Worm (Caenorhabditis elegans) whole organism, young adult: ENCODE results near the gene C03B8.3.

Experiments used
- C17E4.6 ChIP-seq: fragments of 200-800 bp; sonication (Bioruptor generic); IDR thresholded peaks from 2 replicates; pipeline ENCODE4 v1.3.6; 2022; ENCODE audit warnings: missing genetic modification reagents, missing genetic modification characterization, missing compliant biosample characterization
- D2030.7 ChIP-seq: fragments of 200-800 bp; sonication (Bioruptor generic); IDR thresholded peaks from 2 replicates; pipeline ENCODE4 v1.3.6; 2022; ENCODE audit warnings: missing genetic modification reagents, missing genetic modification characterization, missing compliant biosample characterization
- F10E7.11 ChIP-seq: sonication (generic microtip); optimal IDR thresholded peaks from 2 replicates; lab custom pipeline; 2017; ENCODE audit warnings: mild to moderate bottlenecking, missing genetic modification characterization, moderate library complexity, missing compliant biosample characterization
- F22D6.2 ChIP-seq: sonication (generic microtip); optimal IDR thresholded peaks from 2 replicates; lab custom pipeline; 2016; ENCODE audit warnings: mild to moderate bottlenecking, missing genetic modification characterization, missing compliant biosample characterization
- F23B12.7 ChIP-seq: sonication (generic microtip); optimal IDR thresholded peaks from 2 replicates; lab custom pipeline; 2017; ENCODE audit warnings: missing genetic modification characterization, mild to moderate bottlenecking, missing compliant biosample characterization, antibody characterized with exemption, moderate library complexity; ENCODE audit not compliant: insufficient read depth
- F33H1.4 ChIP-seq: fragments of 200-800 bp; sonication (Bioruptor generic); IDR thresholded peaks from 2 replicates; pipeline ENCODE4 v1.3.6; 2022; ENCODE audit warnings: missing genetic modification reagents, missing genetic modification characterization, missing compliant biosample characterization
- K11D2.4 ChIP-seq: fragments of 200-800 bp; sonication (Bioruptor generic); IDR thresholded peaks from 2 replicates; pipeline ENCODE4 v1.3.6; 2022; ENCODE audit warnings: missing genetic modification reagents, missing genetic modification characterization, missing compliant biosample characterization
- Y53G8AR.9 ChIP-seq: fragments of 200-800 bp; sonication (Bioruptor generic); conservative IDR thresholded peaks from 2 replicates; pipeline ENCODE4 v1.3.6; 2022; ENCODE audit warnings: missing genetic modification reagents, missing genetic modification characterization, missing compliant biosample characterization
- Y67H2A.10 ChIP-seq: fragments of 200-800 bp; sonication (Bioruptor generic); conservative IDR thresholded peaks from 2 replicates; pipeline ENCODE4 v1.3.6; 2022; ENCODE audit warnings: missing genetic modification reagents, missing genetic modification characterization, missing compliant biosample characterization
- Y95B8A.8 ChIP-seq: fragments of 200-800 bp; sonication (Bioruptor generic); IDR thresholded peaks from 2 replicates; pipeline ENCODE4 v1.3.6; 2022; ENCODE audit warnings: missing genetic modification reagents, missing genetic modification characterization, missing compliant biosample characterization
- ZK185.1 ChIP-seq: sonication (generic microtip); optimal IDR thresholded peaks from 2 replicates; lab custom pipeline; 2016; ENCODE audit warnings: mild to moderate bottlenecking, missing genetic modification characterization, missing compliant biosample characterization; ENCODE audit not compliant: poor library complexity, severe bottlenecking
- akir-1 ChIP-seq: fragments of 200-800 bp; sonication (Bioruptor generic); optimal IDR thresholded peaks from 2 replicates; lab custom pipeline; 2018; ENCODE audit warnings: mild to moderate bottlenecking, missing genetic modification characterization, moderate library complexity, missing compliant biosample characterization
- atf-7 ChIP-seq: sonication (generic microtip); optimal IDR thresholded peaks from 2 replicates; lab custom pipeline; 2017; ENCODE audit warnings: mild to moderate bottlenecking, missing genetic modification characterization, missing compliant biosample characterization
- attf-5 ChIP-seq: fragments of 200-800 bp; sonication (Bioruptor generic); optimal IDR thresholded peaks from 2 replicates; lab custom pipeline; 2018; ENCODE audit warnings: mild to moderate bottlenecking, missing genetic modification characterization, missing compliant biosample characterization
- bed-1 ChIP-seq: fragments of 200-800 bp; sonication (Bioruptor generic); IDR thresholded peaks from 2 replicates; pipeline ENCODE4 v1.3.6; 2022; ENCODE audit warnings: missing genetic modification reagents, missing genetic modification characterization, missing compliant biosample characterization
- bed-2 ChIP-seq: fragments of 200-800 bp; sonication (Bioruptor generic); IDR thresholded peaks from 2 replicates; pipeline ENCODE4 v1.3.6; 2022; ENCODE audit warnings: missing genetic modification reagents, missing genetic modification characterization, missing compliant biosample characterization
- cebp-1 ChIP-seq, 2 experiments: fragments of 200-800 bp in 1 of 2; sonication (Bioruptor generic) in 1 of 2; sonication (generic microtip) in 1 of 2; IDR thresholded peaks in 1 of 2; optimal IDR thresholded peaks in 1 of 2; 2 replicates each; pipeline versions ENCODE4 v1.3.6 to Lab custom; 2017 to 2022; ENCODE audit warnings: missing compliant biosample characterization in 2 of 2, missing genetic modification characterization in 2 of 2, mild to moderate bottlenecking in 1 of 2, missing genetic modification reagents in 1 of 2, moderate library complexity in 1 of 2
- ceh-79 ChIP-seq: sonication (generic microtip); optimal IDR thresholded peaks from 2 replicates; lab custom pipeline; 2017; ENCODE audit warnings: mild to moderate bottlenecking, missing genetic modification characterization, missing compliant biosample characterization
- ceh-91 ChIP-seq: fragments of 200-800 bp; sonication (Bioruptor generic); IDR thresholded peaks from 2 replicates; pipeline ENCODE4 v1.3.6; 2022; ENCODE audit warnings: missing genetic modification reagents, missing genetic modification characterization, missing compliant biosample characterization
- efl-1 ChIP-seq: fragments of 150-350 bp; optimal IDR thresholded peaks from 2 replicates; lab custom pipeline; 2014; ENCODE audit warnings: missing biosample characterization, missing genetic modification reagents, missing genetic modification characterization
- egl-18 ChIP-seq: fragments of 200-800 bp; sonication (Bioruptor generic); IDR thresholded peaks from 2 replicates; pipeline ENCODE4 v1.3.6; 2022; ENCODE audit warnings: missing genetic modification reagents, missing genetic modification characterization, missing compliant biosample characterization
- ekl-4 ChIP-seq: fragments of 200-800 bp; sonication (Bioruptor generic); IDR thresholded peaks from 2 replicates; pipeline ENCODE4 v1.3.6; 2022; ENCODE audit warnings: missing genetic modification reagents, missing genetic modification characterization, missing compliant biosample characterization
- ets-4 ChIP-seq: fragments of 200-800 bp; sonication (Bioruptor generic); optimal IDR thresholded peaks from 2 replicates; lab custom pipeline; 2018; ENCODE audit warnings: mild to moderate bottlenecking, missing genetic modification characterization, missing compliant biosample characterization
- him-1 ChIP-seq: sonication (generic microtip); optimal IDR thresholded peaks from 2 replicates; lab custom pipeline; 2016; ENCODE audit warnings: missing genotype, missing genetic modification reagents, missing genetic modification characterization, missing compliant biosample characterization
- hmg-1.2 ChIP-seq: fragments of 200-800 bp; sonication (Bioruptor generic); IDR thresholded peaks from 2 replicates; pipeline ENCODE4 v1.3.6; 2022; ENCODE audit warnings: missing genetic modification reagents, missing genetic modification characterization, missing compliant biosample characterization
- hmg-20 ChIP-seq: fragments of 200-800 bp; sonication (Bioruptor generic); IDR thresholded peaks from 2 replicates; pipeline ENCODE4 v1.3.6; 2022; ENCODE audit warnings: missing genetic modification reagents, missing genetic modification characterization, missing compliant biosample characterization
- hrde-1 ChIP-seq: sonication (generic microtip); optimal IDR thresholded peaks from 2 replicates; lab custom pipeline; 2016; ENCODE audit warnings: missing genetic modification characterization, mild to moderate bottlenecking, missing compliant biosample characterization, moderate library complexity, missing genotype, missing genetic modification reagents, borderline replicate concordance
- hsf-1 ChIP-seq: fragments of 200-800 bp; sonication (Bioruptor generic); IDR thresholded peaks from 2 replicates; pipeline ENCODE4 v1.3.6; 2022; ENCODE audit warnings: missing genetic modification reagents, missing genetic modification characterization, missing compliant biosample characterization
- let-607 ChIP-seq, 2 experiments: fragments of 200-800 bp in 1 of 2; sonication (Bioruptor generic) in 1 of 2; sonication (generic microtip) in 1 of 2; optimal IDR thresholded peaks; 2 replicates each; lab custom pipeline; 2016 to 2018; ENCODE audit warnings: mild to moderate bottlenecking in 2 of 2, missing compliant biosample characterization in 2 of 2, missing genetic modification characterization in 2 of 2, moderate library complexity in 2 of 2, missing genotype in 1 of 2
- lin-54 ChIP-seq: fragments of 200-800 bp; sonication (Bioruptor generic); optimal IDR thresholded peaks from 2 replicates; lab custom pipeline; 2018; ENCODE audit warnings: mild to moderate bottlenecking, missing genetic modification characterization, missing compliant biosample characterization
- lsl-1 ChIP-seq: fragments of 200-800 bp; sonication (Bioruptor generic); optimal IDR thresholded peaks from 2 replicates; lab custom pipeline; 2018; ENCODE audit warnings: mild to moderate bottlenecking, missing genetic modification characterization, moderate library complexity, missing compliant biosample characterization
- madf-8 ChIP-seq: fragments of 200-800 bp; sonication (Bioruptor generic); conservative IDR thresholded peaks from 2 replicates; pipeline ENCODE4 v1.3.6; 2022; ENCODE audit warnings: missing genetic modification reagents, missing genetic modification characterization, missing compliant biosample characterization
- nfyb-1 ChIP-seq: fragments of 200-800 bp; sonication (Bioruptor generic); IDR thresholded peaks from 2 replicates; pipeline ENCODE4 v1.3.6; 2022; ENCODE audit warnings: missing genetic modification reagents, missing genetic modification characterization, missing compliant biosample characterization
- nhr-179 ChIP-seq: sonication (generic microtip); optimal IDR thresholded peaks from 2 replicates; lab custom pipeline; 2016; ENCODE audit warnings: mild to moderate bottlenecking, missing genetic modification characterization, missing compliant biosample characterization
- nhr-80 ChIP-seq: sonication (generic microtip); optimal IDR thresholded peaks from 2 replicates; lab custom pipeline; 2016; ENCODE audit warnings: missing genetic modification characterization, missing compliant biosample characterization
- nhr-90 ChIP-seq: sonication (generic microtip); optimal IDR thresholded peaks from 2 replicates; lab custom pipeline; 2016; ENCODE audit warnings: missing genotype, mild to moderate bottlenecking, missing genetic modification characterization, missing compliant biosample characterization
- rcor-1 ChIP-seq: fragments of 200-800 bp; sonication (Bioruptor generic); IDR thresholded peaks from 2 replicates; pipeline ENCODE4 v1.3.6; 2022; ENCODE audit warnings: missing genetic modification reagents, missing genetic modification characterization, missing compliant biosample characterization
- repo-1 ChIP-seq: sonication (generic microtip); optimal IDR thresholded peaks from 2 replicates; lab custom pipeline; 2017; ENCODE audit warnings: mild to moderate bottlenecking, missing genetic modification characterization, missing compliant biosample characterization
- rpc-1 ChIP-seq, 2 experiments: fragments of 150-350 bp in 1 of 2; sonication (generic microtip) in 1 of 2; optimal IDR thresholded peaks; 2 replicates each; lab custom pipeline; 2014 to 2018; ENCODE audit warnings: missing biosample characterization in 1 of 2, missing genetic modification characterization in 1 of 2, missing genetic modification reagents in 1 of 2, missing genotype in 1 of 2
- tlf-1 ChIP-seq: fragments of 200-800 bp; sonication (Bioruptor generic); optimal IDR thresholded peaks from 2 replicates; lab custom pipeline; 2018; ENCODE audit warnings: mild to moderate bottlenecking, missing genetic modification characterization, missing compliant biosample characterization
- ztf-22 ChIP-seq: fragments of 200-800 bp; sonication (Bioruptor generic); optimal IDR thresholded peaks from 2 replicates; lab custom pipeline; 2018; ENCODE audit warnings: mild to moderate bottlenecking, missing genetic modification characterization, moderate library complexity, missing compliant biosample characterization
- ztf-6 ChIP-seq: fragments of 200-800 bp; sonication (Bioruptor generic); IDR thresholded peaks from 2 replicates; pipeline ENCODE4 v1.3.6; 2022; ENCODE audit warnings: missing genetic modification reagents, missing genetic modification characterization, missing compliant biosample characterization

C03B8.3 gene

ce11 chrIII:7729534-7730061 is 17.5 kb downstream of the C03B8.3 start, which contains the start of gene ZK112.4 (continued):
- TF ChIP-seq lsl-1 (GFP tag; lab: Kevin White, UChicago), result peak; percentile 5
- TF ChIP-seq cebp-1 (GFP tag; IDR thresholded peaks at IDR 0.05; lab: Robert Waterston, UW), result no peak
- peak; percentile 39 for TF ChIP-seq cebp-1 (tag; optimal IDR thresholded peaks at IDR 0.05; lab: Kevin White, UChicago)
- TF ChIP-seq nhr-179, result peak; percentile 28

ce11 chrIII:7730331-7730730 is 18.2 kb downstream of the C03B8.3 start:
- TF ChIP-seq nfyb-1 (GFP tag; lab: Robert Waterston, UW) (peak; percentile 57; the same call in 1 of the 2 replicates), lin-54 (GFP tag; lab: Kevin White, UChicago) (no peak), nhr-80 (tag; lab: Kevin White, UChicago) (peak; percentile 93), let-607 (tag; optimal IDR thresholded peaks at IDR 0.05; lab: Kevin White, UChicago) (peak; percentile 14 to 67), attf-5 (GFP tag; lab: Kevin White, UChicago) (peak; percentile 2), nhr-90 (no peak), efl-1 (no peak), tlf-1 (GFP tag; lab: Kevin White, UChicago) (peak; percentile 25), egl-18 (0 out of 2 replicates have a peak, but pooled peaks have one; percentile 31), akir-1 (GFP tag; lab: Kevin White, UChicago) (no peak), ZK185.1 (tag; lab: Kevin White, UChicago) (peak; percentile 51), rcor-1 (GFP tag; lab: Robert Waterston, UW) (no peak), Y95B8A.8 (GFP tag; lab: Robert Waterston, UW) (no peak)

ce11 chrIII:7731085-7731484 is 19.0 kb downstream of the C03B8.3 start:
- TF ChIP-seq F33H1.4, result no peak
- TF ChIP-seq D2030.7 (GFP tag; lab: Robert Waterston, UW), result no peak
- TF ChIP-seq Y53G8AR.9 (GFP tag; lab: Robert Waterston, UW), result 0 out of 2 replicates have a peak, but pooled peaks have one; percentile 10
- TF ChIP-seq efl-1, result no peak
- TF ChIP-seq hsf-1 (GFP tag; lab: Robert Waterston, UW), result no peak
- TF ChIP-seq ekl-4 (GFP tag; lab: Robert Waterston, UW), result peak; percentile 29; the same call in 1 of the 2 replicates
- TF ChIP-seq nfyb-1 (GFP tag; lab: Robert Waterston, UW), result 0 out of 2 replicates have a peak, but pooled peaks have one; percentile 41
- TF ChIP-seq ceh-91, result no peak
- no peak for TF ChIP-seq bed-1

- TF ChIP-seq madf-8 (GFP tag; lab: Robert Waterston, UW) (no peak), him-1 (tag; lab: Kevin White, UChicago) (no peak), ceh-79 (tag; lab: Kevin White, UChicago) (no peak), F22D6.2 (no peak), lin-54 (GFP tag; lab: Kevin White, UChicago) (peak; percentile 10), C17E4.6 (no peak), bed-2 (GFP tag; lab: Robert Waterston, UW) (no peak), ets-4 (no peak), hmg-1.2 (GFP tag; lab: Robert Waterston, UW) (no peak), hrde-1 (tag; lab: Kevin White, UChicago) (no peak), repo-1 (tag; lab: Kevin White, UChicago) (peak; percentile 30), cebp-1 (GFP tag; IDR thresholded peaks at IDR 0.05; lab: Robert Waterston, UW) (peak; percentile 34; the same call in 1 of the 2 replicates), cebp-1 (tag; optimal IDR thresholded peaks at IDR 0.05; lab: Kevin White, UChicago) (no peak), hmg-20 (GFP tag; lab: Robert Waterston, UW) (no peak), K11D2.4 (GFP tag; lab: Robert Waterston, UW) (no peak), ztf-6 (GFP tag; lab: Robert Waterston, UW) (no peak), Y67H2A.10 (no peak), bed-1 (no peak), F10E7.11 (no peak), atf-7 (tag; lab: Kevin White, UChicago) (no peak), ztf-22 (GFP tag; lab: Kevin White, UChicago) (no peak), rpc-1 (optimal IDR thresholded peaks at IDR 0.05; lab: Kevin White, UChicago) (no peak), rpc-1 (tag; optimal IDR thresholded peaks at IDR 0.05; lab: Kevin White, UChicago) (no peak), F23B12.7 (tag; lab: Kevin White, UChicago) (no peak)
Measured at ce11 chrIII:7733563-7733962, 21.5 kb downstream of the C03B8.3 start.
